Worm (Caenorhabditis elegans): ENCODE measurements around the gene F07G11.2.

DNA sequence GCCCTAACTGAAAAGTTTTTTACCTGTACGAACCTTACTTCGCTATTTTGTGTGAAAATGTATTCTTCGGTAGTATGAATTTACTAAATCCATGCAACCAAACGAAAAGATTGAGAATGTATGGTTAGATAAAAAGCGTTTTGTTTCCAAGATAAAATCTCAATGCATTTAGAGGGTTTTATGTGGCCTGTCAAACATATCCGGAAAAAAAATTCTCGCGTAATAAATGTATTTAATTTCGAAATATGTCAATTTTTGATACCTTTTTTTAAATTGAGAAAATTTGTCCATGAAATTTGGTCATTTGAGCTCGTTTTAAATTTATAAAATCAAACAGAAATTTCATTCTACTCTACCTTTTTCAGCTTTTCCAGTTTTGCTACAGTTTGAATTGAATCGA, 9.3 kb upstream of the F07G11.2 start, which contains the start of gene F07G11.4:
- TF ChIP-seq attf-3 (GFP tag; conservative IDR thresholded peaks at IDR 0.05) (no peak), ama-1 (optimal IDR thresholded peaks at IDR 0.05) (no peak), ama-1 (GFP tag; optimal IDR thresholded peaks at IDR 0.05) (no peak), unc-130 (GFP tag; optimal IDR thresholded peaks at IDR 0.05) (no peak), mel-28 (tag; optimal IDR thresholded peaks at IDR 0.05; ENCODE audit: borderline replicate concordance) (no peak), gei-17 (GFP tag; optimal IDR thresholded peaks at IDR 0.05) (no peak), dpl-1 (GFP tag; optimal IDR thresholded peaks at IDR 0.05) (no peak), B0261.1 (tag; optimal IDR thresholded peaks at IDR 0.05) (no peak)
